Fruit fly (Drosophila melanogaster) S2 (cell line): ENCODE data around the gene CG45544.

Source experiments
- CG8478 ChIP-seq: fragments of >200 bp; optimal IDR thresholded peaks from 2 replicates; lab custom pipeline; 2018
- CTCF ChIP-seq, 2 experiments: fragments of >200 bp; optimal IDR thresholded peaks; 2 replicates each; lab custom pipeline; 2018

DNA sequence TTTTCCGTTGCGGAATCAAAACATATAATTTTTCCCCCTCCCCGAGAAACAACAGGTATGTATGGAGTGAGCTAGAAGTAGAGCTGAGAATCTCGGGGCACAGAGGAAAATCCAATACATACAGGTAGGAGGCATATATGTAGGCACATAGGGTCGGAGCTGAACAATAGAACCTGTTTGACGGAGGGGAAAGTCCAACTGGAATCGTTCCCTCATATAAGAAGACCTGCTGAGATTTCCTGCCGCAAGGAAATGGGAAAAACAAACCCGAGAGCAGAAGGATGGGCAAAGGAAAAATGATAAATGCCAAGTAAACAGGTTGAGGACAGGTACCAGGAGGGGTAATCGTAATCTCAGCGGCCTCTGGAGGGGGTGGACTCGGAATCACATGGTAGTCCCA lies 47.8 kb downstream of the CG45544 start:
- TF ChIP-seq CG8478 (lab: Kevin White, UChicago) = no peak
- TF ChIP-seq CTCF (optimal IDR thresholded peaks at IDR 0.05; lab: Kevin White, UChicago) = no peak
